Worm (Caenorhabditis elegans) whole organism, L3 larva: ENCODE results near the gene lcmt-1.

ENCODE experiments used
- R02D3.7 ChIP-seq: fragments of 150-350 bp; optimal IDR thresholded peaks from 2 replicates; lab custom pipeline; 2014; ENCODE audit warnings: missing biosample characterization, missing genetic modification characterization
- aly-2 ChIP-seq: fragments of 150-350 bp; optimal IDR thresholded peaks from 2 replicates; lab custom pipeline; 2014; ENCODE audit warnings: missing biosample characterization, missing genetic modification characterization
- ama-1 ChIP-seq: fragments of 150-350 bp; optimal IDR thresholded peaks from 2 replicates; lab custom pipeline; 2018
- ceh-28 ChIP-seq: fragments of 150-350 bp; optimal IDR thresholded peaks from 2 replicates; lab custom pipeline; 2014; ENCODE audit warnings: missing biosample characterization, missing genetic modification reagents, missing genetic modification characterization
- ceh-82 ChIP-seq: fragments of 150-350 bp; optimal IDR thresholded peaks from 2 replicates; lab custom pipeline; 2014; ENCODE audit warnings: missing biosample characterization, missing genetic modification characterization
- daf-12 ChIP-seq: fragments of 150-350 bp; optimal IDR thresholded peaks from 2 replicates; lab custom pipeline; 2014; ENCODE audit warnings: missing biosample characterization, missing genetic modification reagents, missing genetic modification characterization
- egl-27 ChIP-seq: sonication (generic microtip); optimal IDR thresholded peaks from 4 replicates; lab custom pipeline; 2017; ENCODE audit warnings: missing biosample characterization, missing genetic modification reagents, missing genetic modification characterization
- egl-5 ChIP-seq: fragments of 150-350 bp; optimal IDR thresholded peaks from 2 replicates; lab custom pipeline; 2017; ENCODE audit warnings: missing biosample characterization, missing genetic modification reagents, missing genetic modification characterization, inconsistent platforms
- elt-1 ChIP-seq: fragments of 150-350 bp; optimal IDR thresholded peaks from 2 replicates; lab custom pipeline; 2014; ENCODE audit warnings: missing biosample characterization, missing genetic modification characterization
- elt-2 ChIP-seq: sonication (generic microtip); optimal IDR thresholded peaks from 2 replicates; lab custom pipeline; 2016; ENCODE audit warnings: missing genetic modification reagents, mild to moderate bottlenecking, missing genetic modification characterization, missing compliant biosample characterization
- elt-3 ChIP-seq, 3 experiments: fragments of 150-350 bp in 1 of 3; sonication (generic microtip) in 2 of 3; optimal IDR thresholded peaks; 2 replicates in 2 of 3; 4 replicates in 1 of 3; lab custom pipeline; 2014 to 2017; ENCODE audit warnings: missing biosample characterization in 3 of 3, missing genetic modification characterization in 3 of 3
- fkh-10 ChIP-seq: sonication (generic microtip); optimal IDR thresholded peaks from 2 replicates; lab custom pipeline; 2017; ENCODE audit warnings: missing biosample characterization, missing genetic modification reagents, missing genetic modification characterization
- fos-1 ChIP-seq: fragments of 150-350 bp; optimal IDR thresholded peaks from 2 replicates; lab custom pipeline; 2014; ENCODE audit warnings: missing biosample characterization, missing genetic modification characterization
- hmg-11 ChIP-seq: sonication (generic microtip); optimal IDR thresholded peaks from 2 replicates; lab custom pipeline; 2016; ENCODE audit warnings: missing genetic modification characterization, missing compliant biosample characterization
- jun-1 ChIP-seq: fragments of 150-350 bp; optimal IDR thresholded peaks from 2 replicates; lab custom pipeline; 2014; ENCODE audit warnings: missing biosample characterization, missing genetic modification reagents, missing genetic modification characterization
- lin-15B ChIP-seq: fragments of 150-350 bp; optimal IDR thresholded peaks from 2 replicates; lab custom pipeline; 2014; ENCODE audit warnings: missing biosample characterization, missing genetic modification characterization
- lin-39 ChIP-seq: fragments of 150-350 bp; optimal IDR thresholded peaks from 2 replicates; lab custom pipeline; 2018; ENCODE audit warnings: missing biosample characterization, missing genetic modification reagents, missing genetic modification characterization
- lsy-12 ChIP-seq: sonication (generic microtip); optimal IDR thresholded peaks from 2 replicates; lab custom pipeline; 2016; ENCODE audit warnings: mild to moderate bottlenecking, missing genetic modification characterization, missing compliant biosample characterization
- nfya-1 ChIP-seq: sonication (generic microtip); optimal IDR thresholded peaks from 2 replicates; lab custom pipeline; 2017; ENCODE audit warnings: missing genetic modification characterization, mild to moderate bottlenecking, missing compliant biosample characterization, antibody characterized with exemption, moderate library complexity; ENCODE audit not compliant: insufficient read depth
- nhr-11 ChIP-seq: fragments of 150-350 bp; optimal IDR thresholded peaks from 2 replicates; lab custom pipeline; 2014; ENCODE audit warnings: missing biosample characterization, missing genetic modification characterization
- nhr-23 ChIP-seq: fragments of 150-350 bp; optimal IDR thresholded peaks from 2 replicates; lab custom pipeline; 2014; ENCODE audit warnings: missing biosample characterization, missing genetic modification reagents, missing genetic modification characterization
- nhr-25 ChIP-seq: sonication (generic microtip); optimal IDR thresholded peaks from 2 replicates; lab custom pipeline; 2017; ENCODE audit warnings: missing biosample characterization, missing genetic modification characterization
- nhr-28 ChIP-seq: fragments of 150-350 bp; optimal IDR thresholded peaks from 2 replicates; lab custom pipeline; 2014; ENCODE audit warnings: missing biosample characterization, missing genetic modification characterization
- nhr-43 ChIP-seq: sonication (generic microtip); optimal IDR thresholded peaks from 2 replicates; lab custom pipeline; 2016; ENCODE audit warnings: mild to moderate bottlenecking, missing genetic modification characterization, missing compliant biosample characterization; ENCODE audit not compliant: poor library complexity, severe bottlenecking
- nhr-67 ChIP-seq: fragments of 150-350 bp; optimal IDR thresholded peaks from 2 replicates; lab custom pipeline; 2014; ENCODE audit warnings: missing biosample characterization, missing genetic modification characterization
- pha-4 ChIP-seq: fragments of 150-350 bp; optimal IDR thresholded peaks from 2 replicates; lab custom pipeline; 2014; ENCODE audit warnings: missing biosample characterization, missing genetic modification reagents, missing genetic modification characterization
- pqm-1 ChIP-seq: fragments of 150-350 bp; optimal IDR thresholded peaks from 2 replicates; lab custom pipeline; 2017; ENCODE audit warnings: missing biosample characterization, missing genetic modification characterization, inconsistent platforms
- sea-2 ChIP-seq: fragments of 150-350 bp; sonication (generic microtip); optimal IDR thresholded peaks from 4 replicates; lab custom pipeline; 2014; ENCODE audit warnings: missing biosample characterization, missing genetic modification reagents, missing genetic modification characterization
- skn-1 ChIP-seq: fragments of 150-350 bp; optimal IDR thresholded peaks from 2 replicates; lab custom pipeline; 2014; ENCODE audit warnings: missing biosample characterization, missing genetic modification characterization
- snpc-4 ChIP-seq: fragments of 150-350 bp; optimal IDR thresholded peaks from 2 replicates; lab custom pipeline; 2014; ENCODE audit warnings: missing biosample characterization, missing genetic modification characterization
- tbx-2 ChIP-seq: sonication (generic microtip); optimal IDR thresholded peaks from 2 replicates; lab custom pipeline; 2016; ENCODE audit warnings: mild to moderate bottlenecking, missing genetic modification characterization, missing compliant biosample characterization
- unc-39 ChIP-seq: sonication (generic microtip); optimal IDR thresholded peaks from 4 replicates; lab custom pipeline; 2017; ENCODE audit warnings: missing biosample characterization, missing genetic modification characterization

Gene lcmt-1

DNA sequence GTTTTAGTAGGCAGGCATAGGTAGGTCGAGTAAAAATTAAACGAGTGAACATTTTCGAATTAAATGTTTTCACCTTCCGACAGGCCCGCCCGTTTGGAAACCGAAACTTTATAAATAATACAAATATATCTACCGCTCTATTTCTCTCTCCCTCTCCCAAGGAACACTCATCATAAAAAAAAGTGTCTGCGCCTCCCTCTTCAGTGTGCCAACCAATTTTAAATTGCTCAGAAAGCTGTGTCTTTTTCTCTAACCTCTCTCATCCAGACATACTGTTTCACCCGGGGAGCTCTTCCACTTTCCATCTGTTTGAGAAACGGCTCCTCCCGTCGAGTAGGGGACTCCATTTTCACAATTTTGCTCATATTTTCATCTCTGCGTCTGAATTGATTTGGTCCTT, 20.1 kb upstream of the lcmt-1 start (continued):
- no peak for TF ChIP-seq fos-1
- no peak for TF ChIP-seq nhr-67
- no peak for TF ChIP-seq elt-1
- TF ChIP-seq fkh-10 (GFP tag; lab: Kevin White, UChicago): no peak
- no peak for TF ChIP-seq nhr-28
- TF ChIP-seq, all 47 proteins: peak for 8

DNA sequence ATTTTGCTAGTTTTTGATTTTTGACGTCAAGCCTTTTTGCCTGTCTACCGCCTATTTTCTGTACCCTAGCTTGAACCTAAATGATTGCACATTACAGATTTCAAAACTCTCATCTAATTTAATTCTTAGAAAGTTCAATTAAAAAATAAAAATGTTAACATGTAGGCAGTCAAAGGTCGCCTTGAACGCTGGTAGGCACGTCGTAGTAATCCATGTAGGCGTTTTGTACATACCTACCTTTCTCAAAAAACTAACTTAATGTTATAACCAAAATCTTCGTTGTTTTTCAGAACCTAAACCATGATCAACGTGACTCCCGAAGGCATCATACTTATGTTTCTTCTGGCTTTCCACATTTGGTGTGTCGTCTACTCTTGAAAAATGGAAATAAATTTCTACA, 19.4 kb upstream of the lcmt-1 start, which contains the start of gene H38K22.9:
H38K22.9 (plus strand) TSS at position 301 of the 400 bp plus-strand sequence.
- TF ChIP-seq pha-4: no peak
- TF ChIP-seq nhr-43 (tag; lab: Kevin White, UChicago): peak; percentile 43
- TF ChIP-seq lsy-12 (tag; lab: Kevin White, UChicago): no peak
- no peak for TF ChIP-seq aly-2
- peak; percentile 20 for TF ChIP-seq nhr-23

- TF ChIP-seq elt-3 (tag; optimal IDR thresholded peaks at IDR 0.05; lab: Kevin White, UChicago) (peak in 2 of 3 experiments; percentile 13 to 98), nfya-1 (tag; lab: Kevin White, UChicago) (peak; percentile 90), pqm-1 (tag; lab: Kevin White, UChicago) (no peak), skn-1 (no peak), nhr-23 (peak; percentile 77), nhr-43 (tag; lab: Kevin White, UChicago) (peak; percentile 44)
These were observed 14.8 kb upstream of the lcmt-1 start for ce11 chrIII:4328208-4328987.

DNA sequence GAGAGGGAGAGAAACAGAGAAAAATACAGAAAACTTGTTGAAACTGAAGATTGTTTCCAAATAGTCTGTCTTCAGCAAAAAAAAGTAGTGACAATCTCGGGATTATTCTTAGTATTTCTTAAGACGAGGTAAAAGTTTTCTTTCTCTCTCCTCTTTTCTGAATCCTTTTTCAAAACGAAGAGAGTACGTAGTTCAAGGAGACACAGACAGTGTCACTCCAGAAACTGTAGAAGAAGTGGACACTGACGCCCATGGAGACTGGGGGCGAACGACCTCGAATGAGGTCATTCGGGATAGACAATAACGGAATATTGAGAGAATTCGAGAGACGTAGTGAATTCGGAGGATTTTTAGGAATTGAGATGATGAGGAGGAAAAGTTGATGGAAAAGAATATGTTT, 12.3 kb upstream of the lcmt-1 start, which contains the start of gene gly-6:
gly-6 (minus strand) TSS at position 245 of the 400 bp plus-strand sequence.
- no peak for TF ChIP-seq daf-12 (tag; lab: Kevin White, UChicago)
- peak; percentile 76 for TF ChIP-seq nhr-23
- TF ChIP-seq nhr-25: peak; percentile 66

DNA sequence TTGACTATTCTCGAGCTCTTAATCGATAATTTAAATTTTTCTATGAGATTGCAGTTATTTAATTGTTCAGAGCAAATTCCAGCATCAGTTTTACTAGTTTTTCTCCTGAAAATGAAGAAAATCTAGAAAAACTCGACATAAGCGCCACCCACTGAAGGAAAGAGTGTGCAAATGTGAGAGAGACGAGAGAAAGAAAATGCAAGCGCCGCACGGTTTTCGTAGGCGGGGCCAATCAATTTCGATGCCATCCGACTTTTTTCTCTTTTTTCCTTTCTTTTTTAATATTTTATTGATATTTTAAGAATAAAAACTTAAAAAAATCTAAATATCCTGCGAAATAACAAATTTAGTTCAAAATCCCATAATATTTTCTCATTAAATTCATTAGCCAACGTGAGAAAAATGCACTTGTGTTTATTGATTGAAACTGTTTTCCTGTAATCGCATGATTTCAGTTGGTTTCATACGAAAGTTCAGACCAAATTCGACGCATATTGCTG, 10.7 kb upstream of the lcmt-1 start, which contains the start of gene cdk-12:
cdk-12 (plus strand) TSS at position 450 of the 500 bp plus-strand sequence.
- peak; percentile 49 for TF ChIP-seq pha-4
- TF ChIP-seq nhr-23: peak; percentile 16
- TF ChIP-seq nhr-67: no peak
- TF ChIP-seq lin-15B (tag; lab: Kevin White, UChicago): peak; percentile 36
- no peak for TF ChIP-seq lsy-12 (tag; lab: Kevin White, UChicago)
- peak; percentile 22 for TF ChIP-seq ceh-28 (tag; lab: Kevin White, UChicago)
- TF ChIP-seq hmg-11 (tag; lab: Kevin White, UChicago): peak; percentile 34
- peak; percentile 81 for TF ChIP-seq nfya-1 (tag; lab: Kevin White, UChicago)
- no peak for TF ChIP-seq ceh-82 (tag; lab: Kevin White, UChicago)
- TF ChIP-seq snpc-4: peak; percentile 63
- peak; percentile 35 for TF ChIP-seq lin-39
- TF ChIP-seq elt-2 (tag; lab: Kevin White, UChicago): peak; percentile 4
- TF ChIP-seq, all 47 proteins: peak for 9

- TF ChIP-seq nfya-1 (tag; lab: Kevin White, UChicago) (peak; percentile 81), hmg-11 (tag; lab: Kevin White, UChicago) (peak; percentile 93), pqm-1 (tag; lab: Kevin White, UChicago) (no peak), nhr-25 (peak; percentile 29), lin-39 (peak; percentile 48), lin-15B (tag; lab: Kevin White, UChicago) (peak; percentile 13), unc-39 (tag; lab: Kevin White, UChicago) (no peak), egl-5 (tag; lab: Kevin White, UChicago) (peak; percentile 40), snpc-4 (peak; percentile 10), nhr-67 (no peak), nhr-11 (tag; lab: Kevin White, UChicago) (no peak)
These were observed 7.6 kb upstream of the lcmt-1 start for ce11 chrIII:4335614-4336013.

ce11 chrIII:4345034-4345433, 1.8 kb downstream of the lcmt-1 start, which contains the start of gene hse-5:
hse-5 (plus strand) TSS chrIII:4345334.
- TF ChIP-seq nhr-43 (tag; lab: Kevin White, UChicago) (no peak), daf-12 (tag; lab: Kevin White, UChicago) (no peak), egl-27 (tag; lab: Kevin White, UChicago) (no peak), tbx-2 (tag; lab: Kevin White, UChicago) (no peak), jun-1 (no peak), sea-2 (GFP tag; lab: Kevin White, UChicago) (no peak), lin-15B (tag; lab: Kevin White, UChicago) (no peak), pha-4 (no peak), lsy-12 (tag; lab: Kevin White, UChicago) (no peak), ama-1 (lab: Kevin White, UChicago) (no peak), R02D3.7 (tag; lab: Kevin White, UChicago) (no peak), nfya-1 (tag; lab: Kevin White, UChicago) (no peak), ceh-28 (tag; lab: Kevin White, UChicago) (no peak), pqm-1 (tag; lab: Kevin White, UChicago) (no peak)
